Worm (Caenorhabditis elegans) whole organism, L1 larva: ENCODE data around the gene F16G10.13.

ENCODE experiments used
- alr-1 ChIP-seq: fragments of 200-800 bp; sonication (Bioruptor generic); optimal IDR thresholded peaks from 2 replicates; lab custom pipeline; 2018; ENCODE audit warnings: borderline replicate concordance, mild to moderate bottlenecking, missing genetic modification characterization, missing compliant biosample characterization
- hlh-4 ChIP-seq: sonication (generic microtip); optimal IDR thresholded peaks from 2 replicates; lab custom pipeline; 2016; ENCODE audit warnings: mild to moderate bottlenecking, missing genetic modification characterization, missing compliant biosample characterization
- lin-13 ChIP-seq: fragments of 150-350 bp; optimal IDR thresholded peaks from 2 replicates; lab custom pipeline; 2014; ENCODE audit warnings: missing biosample characterization, missing genetic modification reagents, missing genetic modification characterization
- mdl-1 ChIP-seq, 2 experiments: fragments of 150-350 bp; optimal IDR thresholded peaks; 2 replicates each; lab custom pipeline; 2014 to 2017; ENCODE audit warnings: missing biosample characterization in 2 of 2, missing genetic modification characterization in 2 of 2, inconsistent platforms in 1 of 2
- mef-2 ChIP-seq: fragments of 150-350 bp; optimal IDR thresholded peaks from 2 replicates; lab custom pipeline; 2014; ENCODE audit warnings: missing biosample characterization, missing genetic modification characterization
- nhr-28 ChIP-seq: fragments of 150-350 bp; optimal IDR thresholded peaks from 2 replicates; lab custom pipeline; 2014; ENCODE audit warnings: missing biosample characterization, missing genetic modification characterization
- nhr-47 ChIP-seq: sonication (generic microtip); optimal IDR thresholded peaks from 2 replicates; lab custom pipeline; 2016; ENCODE audit warnings: mild to moderate bottlenecking, missing genetic modification characterization, moderate library complexity, missing compliant biosample characterization
- nhr-71 ChIP-seq: sonication (generic microtip); optimal IDR thresholded peaks from 2 replicates; lab custom pipeline; 2016; ENCODE audit warnings: mild to moderate bottlenecking, missing genetic modification characterization, moderate library complexity, missing compliant biosample characterization

DNA sequence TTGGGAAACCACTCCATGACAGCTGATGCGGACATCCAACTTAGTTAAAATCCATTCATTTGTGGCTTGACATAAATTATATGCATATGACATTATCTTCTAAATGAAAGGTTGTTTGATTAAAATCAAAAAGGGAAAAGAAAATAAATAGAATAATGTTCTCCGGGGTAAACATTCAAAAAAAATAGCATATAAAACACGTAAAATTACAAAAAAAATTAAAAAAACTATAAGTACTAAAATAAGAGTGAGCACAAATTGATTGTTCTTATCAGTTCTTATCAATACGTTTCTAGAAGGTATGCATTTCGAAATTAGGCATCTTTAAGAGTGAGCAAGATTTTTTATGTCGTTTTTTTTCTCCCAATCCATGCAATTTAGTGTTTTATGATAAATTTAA is 16.9 kb upstream of the F16G10.13 start, which contains the start of gene fbxa-182:
- TF ChIP-seq lin-13: no peak
- TF ChIP-seq nhr-47 (tag; lab: Kevin White, UChicago): no peak
- no peak for TF ChIP-seq mdl-1 (tag; optimal IDR thresholded peaks at IDR 0.05; lab: Kevin White, UChicago)
- no peak for TF ChIP-seq mef-2 (tag; lab: Kevin White, UChicago)
- no peak for TF ChIP-seq hlh-4 (tag; lab: Kevin White, UChicago)
- TF ChIP-seq nhr-71 (tag; lab: Kevin White, UChicago): no peak
- no peak for TF ChIP-seq nhr-28 (tag; lab: Kevin White, UChicago)
- TF ChIP-seq alr-1 (tag; lab: Kevin White, UChicago): no peak
